Worm (Caenorhabditis elegans) whole organism, L4 larva: ENCODE results near the gene top-3.

Experiments used
- F26F4.8 ChIP-seq: fragments of 200-800 bp; sonication (Bioruptor generic); conservative IDR thresholded peaks from 2 replicates; pipeline ENCODE4 v1.3.6; 2022; ENCODE audit warnings: missing genetic modification characterization, missing compliant biosample characterization
- aha-1 ChIP-seq: fragments of 150-350 bp; peaks from one replicate; lab custom pipeline; 2014; ENCODE audit warnings: missing biosample characterization, missing genetic modification characterization
- aly-2 ChIP-seq: sonication (generic microtip); optimal IDR thresholded peaks from 2 replicates; lab custom pipeline; 2018; ENCODE audit warnings: missing biosample characterization, missing genetic modification characterization
- ama-1 ChIP-seq: fragments of 150-350 bp; optimal IDR thresholded peaks from 2 replicates; lab custom pipeline; 2014; ENCODE audit warnings: inconsistent platforms, mixed read lengths
- ceh-62 ChIP-seq: sonication (generic microtip); optimal IDR thresholded peaks from 2 replicates; lab custom pipeline; 2017; ENCODE audit warnings: missing biosample characterization, missing genetic modification characterization
- ceh-82 ChIP-seq: sonication (generic microtip); optimal IDR thresholded peaks from 2 replicates; lab custom pipeline; 2017; ENCODE audit warnings: missing biosample characterization, missing genetic modification characterization
- ctbp-1 ChIP-seq: fragments of 200-800 bp; sonication (Bioruptor generic); IDR thresholded peaks from 2 replicates; pipeline ENCODE4 v1.3.6; 2022; ENCODE audit warnings: missing genetic modification reagents, missing genetic modification characterization, missing compliant biosample characterization
- daf-8 ChIP-seq: fragments of 200-800 bp; sonication (Bioruptor generic); IDR thresholded peaks from 2 replicates; pipeline ENCODE4 v1.3.6; 2022; ENCODE audit warnings: missing genetic modification characterization, missing compliant biosample characterization
- dmd-6 ChIP-seq: fragments of 200-800 bp; sonication (Bioruptor generic); IDR thresholded peaks from 2 replicates; pipeline ENCODE4 v1.3.6; 2022; ENCODE audit warnings: missing genetic modification reagents, missing genetic modification characterization, missing compliant biosample characterization
- dmd-8 ChIP-seq: fragments of 200-800 bp; sonication (Bioruptor generic); IDR thresholded peaks from 2 replicates; pipeline ENCODE4 v1.3.6; 2022; ENCODE audit warnings: missing genetic modification characterization, missing compliant biosample characterization
- dpl-1 ChIP-seq: fragments of 150-350 bp; optimal IDR thresholded peaks from 2 replicates; lab custom pipeline; 2014; ENCODE audit warnings: missing biosample characterization, missing genetic modification reagents, missing genetic modification characterization
- dve-1 ChIP-seq: sonication (generic microtip); optimal IDR thresholded peaks from 2 replicates; lab custom pipeline; 2017; ENCODE audit warnings: antibody characterized with exemption, mild to moderate bottlenecking, missing genetic modification characterization, missing compliant biosample characterization; ENCODE audit not compliant: insufficient read depth
- fkh-10 ChIP-seq: fragments of 150-350 bp; optimal IDR thresholded peaks from 2 replicates; lab custom pipeline; 2014; ENCODE audit warnings: missing biosample characterization, missing genetic modification reagents, missing genetic modification characterization
- hif-1 ChIP-seq, 2 experiments: sonication (generic microtip); optimal IDR thresholded peaks; 2 replicates each; lab custom pipeline; 2016 to 2017; ENCODE audit warnings: missing compliant biosample characterization in 2 of 2, missing genetic modification characterization in 2 of 2, missing genetic modification reagents in 2 of 2, missing genotype in 2 of 2, mild to moderate bottlenecking in 1 of 2
- hlh-11 ChIP-seq: fragments of 200-800 bp; sonication (Bioruptor generic); optimal IDR thresholded peaks from 2 replicates; lab custom pipeline; 2018; ENCODE audit warnings: mild to moderate bottlenecking, missing genetic modification characterization, missing compliant biosample characterization
- hlh-30 ChIP-seq: sonication (generic microtip); optimal IDR thresholded peaks from 2 replicates; lab custom pipeline; 2017; ENCODE audit warnings: antibody characterized with exemption, mild to moderate bottlenecking, missing genetic modification characterization, missing compliant biosample characterization; ENCODE audit not compliant: insufficient read depth
- hmg-1.1 ChIP-seq: fragments of 200-800 bp; sonication (Bioruptor generic); IDR thresholded peaks from 2 replicates; pipeline ENCODE4 v1.3.6; 2022; ENCODE audit warnings: missing genetic modification reagents, missing genetic modification characterization, missing compliant biosample characterization
- lin-1 ChIP-seq: fragments of 200-800 bp; sonication (Bioruptor generic); IDR thresholded peaks from 2 replicates; pipeline ENCODE4 v1.3.6; 2022; ENCODE audit warnings: missing genetic modification reagents, missing genetic modification characterization, missing compliant biosample characterization
- lin-13 ChIP-seq: fragments of 150-350 bp; optimal IDR thresholded peaks from 2 replicates; lab custom pipeline; 2014; ENCODE audit warnings: missing biosample characterization, missing genetic modification reagents, missing genetic modification characterization
- lin-15B ChIP-seq: fragments of 150-350 bp; sonication (generic microtip); optimal IDR thresholded peaks from 3 replicates; lab custom pipeline; 2014; ENCODE audit warnings: missing biosample characterization, missing genetic modification characterization
- lsy-2 ChIP-seq, 2 experiments: fragments of 150-350 bp in 1 of 2; sonication (generic microtip) in 1 of 2; optimal IDR thresholded peaks; 2 replicates each; lab custom pipeline; 2014 to 2017; ENCODE audit warnings: missing biosample characterization in 2 of 2, missing genetic modification characterization in 2 of 2
- madf-9 ChIP-seq: fragments of 200-800 bp; sonication (Bioruptor generic); conservative IDR thresholded peaks from 2 replicates; pipeline ENCODE4 v1.3.6; 2022; ENCODE audit warnings: missing genetic modification reagents, missing genetic modification characterization, missing compliant biosample characterization
- mdl-1 ChIP-seq, 2 experiments: fragments of 150-350 bp in 1 of 2; sonication (generic microtip) in 1 of 2; optimal IDR thresholded peaks; 2 replicates each; lab custom pipeline; 2014 to 2017; ENCODE audit warnings: missing biosample characterization in 2 of 2, missing genetic modification characterization in 2 of 2
- mdt-29 ChIP-seq: fragments of 200-800 bp; sonication (Bioruptor generic); IDR thresholded peaks from 2 replicates; pipeline ENCODE4 v1.3.6; 2022; ENCODE audit warnings: missing genetic modification reagents, missing genetic modification characterization, missing compliant biosample characterization
- mep-1 ChIP-seq: fragments of 150-350 bp; sonication (generic microtip); optimal IDR thresholded peaks from 3 replicates; lab custom pipeline; 2014; ENCODE audit warnings: missing biosample characterization, missing genetic modification characterization
- mes-2 ChIP-seq: sonication (generic microtip); optimal IDR thresholded peaks from 2 replicates; lab custom pipeline; 2016; ENCODE audit warnings: missing genotype, mild to moderate bottlenecking, missing genetic modification characterization, missing compliant biosample characterization; ENCODE audit not compliant: poor library complexity, severe bottlenecking
- mxl-3 ChIP-seq: fragments of 200-800 bp; sonication (Bioruptor generic); optimal IDR thresholded peaks from 2 replicates; lab custom pipeline; 2018; ENCODE audit warnings: mild to moderate bottlenecking, missing genetic modification characterization, missing compliant biosample characterization
- nhr-102 ChIP-seq: sonication (generic microtip); optimal IDR thresholded peaks from 2 replicates; lab custom pipeline; 2016; ENCODE audit warnings: mild to moderate bottlenecking, missing genetic modification characterization, moderate library complexity, missing compliant biosample characterization
- nhr-28 ChIP-seq: fragments of 150-350 bp; optimal IDR thresholded peaks from 2 replicates; lab custom pipeline; 2014; ENCODE audit warnings: missing biosample characterization, missing genetic modification characterization
- nhr-6 ChIP-seq: fragments of 150-350 bp; optimal IDR thresholded peaks from 2 replicates; lab custom pipeline; 2014; ENCODE audit warnings: missing biosample characterization, missing genetic modification characterization
- nhr-77 ChIP-seq: fragments of 150-350 bp; optimal IDR thresholded peaks from 2 replicates; lab custom pipeline; 2014; ENCODE audit warnings: missing biosample characterization, missing genetic modification characterization
- pqm-1 ChIP-seq: sonication (generic microtip); optimal IDR thresholded peaks from 2 replicates; lab custom pipeline; 2017; ENCODE audit warnings: missing biosample characterization, missing genetic modification characterization
- rbr-2 ChIP-seq: sonication (generic microtip); optimal IDR thresholded peaks from 2 replicates; lab custom pipeline; 2016; ENCODE audit warnings: missing genotype, missing genetic modification characterization, missing compliant biosample characterization
- set-16 ChIP-seq: fragments of 200-800 bp; sonication (Bioruptor generic); IDR thresholded peaks from 2 replicates; pipeline ENCODE4 v1.3.6; 2022; ENCODE audit warnings: missing genetic modification reagents, missing genetic modification characterization, missing compliant biosample characterization
- spr-3 ChIP-seq: fragments of 200-800 bp; sonication (Bioruptor generic); optimal IDR thresholded peaks from 2 replicates; lab custom pipeline; 2018; ENCODE audit warnings: mild to moderate bottlenecking, missing genetic modification characterization, missing compliant biosample characterization
- unc-62 ChIP-seq, 3 experiments: fragments of 150-350 bp in 1 of 3; sonication (generic microtip); optimal IDR thresholded peaks in 2 of 3; peaks in 1 of 3; 1 replicate in 1 of 3; 2 replicates in 2 of 3; lab custom pipeline; 2014 to 2017; ENCODE audit warnings: missing biosample characterization in 3 of 3, missing genetic modification characterization in 3 of 3, missing genetic modification reagents in 3 of 3, missing genotype in 1 of 3
- zfp-3 ChIP-seq: fragments of 200-800 bp; sonication (Bioruptor generic); conservative IDR thresholded peaks from 2 replicates; pipeline ENCODE4 v1.3.6; 2022; ENCODE audit warnings: missing genetic modification reagents, missing genetic modification characterization, missing compliant biosample characterization
- ztf-11 ChIP-seq: fragments of 150-350 bp; optimal IDR thresholded peaks from 2 replicates; lab custom pipeline; 2014; ENCODE audit warnings: missing biosample characterization, missing genetic modification characterization

Gene top-3

ce11 chrIII:11981539-11981938 lies 21.6 kb upstream of the top-3 start:
- peak; percentile 52 for TF ChIP-seq lin-13
- TF ChIP-seq nhr-77 (tag; lab: Kevin White, UChicago) = peak; percentile 34
- TF ChIP-seq nhr-28 = peak; percentile 42
- TF ChIP-seq hlh-11 (tag; lab: Kevin White, UChicago) = peak; percentile 64
- no peak for TF ChIP-seq zfp-3 (GFP tag; lab: Robert Waterston, UW)
- TF ChIP-seq lsy-2 (tag; optimal IDR thresholded peaks at IDR 0.05; lab: Kevin White, UChicago) = peak in 1 of 2 experiments; percentile 65
- no peak for TF ChIP-seq lin-15B (tag; lab: Kevin White, UChicago)
- peak; percentile 42 for TF ChIP-seq rbr-2 (tag; lab: Kevin White, UChicago)
- TF ChIP-seq dve-1 (tag; lab: Kevin White, UChicago) = peak; percentile 23
- peak in 1 of 2 experiments; percentile 53 for TF ChIP-seq hif-1 (tag; optimal IDR thresholded peaks at IDR 0.05; lab: Kevin White, UChicago)
- TF ChIP-seq mep-1 (tag; lab: Kevin White, UChicago) = peak; percentile 65
- peak; percentile 6 for TF ChIP-seq nhr-6 (tag; lab: Kevin White, UChicago)
- 0 out of 2 replicates have a peak, but pooled peaks have one; percentile 38 for TF ChIP-seq ctbp-1 (GFP tag; lab: Robert Waterston, UW)
- no peak for TF ChIP-seq daf-8
- TF ChIP-seq mes-2 (tag; lab: Kevin White, UChicago) = peak; percentile 70
- peak; percentile 89 for TF ChIP-seq mxl-3 (GFP tag; lab: Kevin White, UChicago)
- TF ChIP-seq madf-9 (GFP tag; lab: Robert Waterston, UW) = no peak
- no peak for TF ChIP-seq aly-2 (tag; lab: Kevin White, UChicago)
- TF ChIP-seq set-16 = peak; percentile 24; the same call in 1 of the 2 replicates
- TF ChIP-seq fkh-10 (GFP tag; lab: Kevin White, UChicago) = no peak
- peak; percentile 87 for TF ChIP-seq hlh-30 (tag; lab: Kevin White, UChicago)
- peak; percentile 30 to 83 for TF ChIP-seq mdl-1 (tag; optimal IDR thresholded peaks at IDR 0.05; lab: Kevin White, UChicago)
- TF ChIP-seq dmd-6 (GFP tag; lab: Robert Waterston, UW) = peak; percentile 48; the same call in 1 of the 2 replicates
- TF ChIP-seq dpl-1 (GFP tag; lab: Kevin White, UChicago) = peak; percentile 36
- TF ChIP-seq unc-62 (GFP tag; optimal IDR thresholded peaks at IDR 0.05 in 1 of 2; lab: Kevin White, UChicago) = peak in 1 of 2 experiments; percentile 80
- no peak for TF ChIP-seq unc-62 (tag; optimal IDR thresholded peaks at IDR 0.05; lab: Kevin White, UChicago)
- TF ChIP-seq hmg-1.1 (GFP tag; lab: Robert Waterston, UW) = peak; percentile 76
- TF ChIP-seq dmd-8 (GFP tag; lab: Robert Waterston, UW) = 0 out of 2 replicates have a peak, but pooled peaks have one; percentile 47
- TF ChIP-seq mdt-29 (GFP tag; lab: Robert Waterston, UW) = no peak
- no peak for TF ChIP-seq pqm-1 (tag; lab: Kevin White, UChicago)

- TF ChIP-seq nhr-6 (tag; lab: Kevin White, UChicago) (no peak), aha-1 (tag; lab: Kevin White, UChicago) (peak; percentile 94), ceh-62 (tag; lab: Kevin White, UChicago) (no peak), dmd-8 (GFP tag; lab: Robert Waterston, UW) (no peak), F26F4.8 (no peak), mes-2 (tag; lab: Kevin White, UChicago) (no peak), ama-1 (lab: Kevin White, UChicago) (no peak), madf-9 (GFP tag; lab: Robert Waterston, UW) (no peak), ztf-11 (no peak)
Observed at ce11 chrIII:11980743-11981142, 20.8 kb upstream of the top-3 start.

ce11 chrIII:11978742-11979141 lies 18.8 kb upstream of the top-3 start, which contains the start of gene Y56A3A.30:
Gene Y56A3A.30 (minus strand): TSS chrIII:11979065.
- TF ChIP-seq nhr-102 (tag; lab: Kevin White, UChicago) (no peak), ceh-82 (tag; lab: Kevin White, UChicago) (no peak), unc-62 (GFP tag; optimal IDR thresholded peaks at IDR 0.05 in 1 of 2; lab: Kevin White, UChicago) (no peak), unc-62 (tag; optimal IDR thresholded peaks at IDR 0.05; lab: Kevin White, UChicago) (no peak), lin-15B (tag; lab: Kevin White, UChicago) (no peak), spr-3 (no peak), lin-1 (no peak)
